Worm (Caenorhabditis elegans): ENCODE data around the gene snrp-40.1.

Gene snrp-40.1

ce11 chrX:11316750-11317149, 17.2 kb upstream of the snrp-40.1 start, which contains the start of gene nlp-57:
TSS of gene nlp-57 (plus strand) at chrX:11317050.
- TF ChIP-seq R02D3.7 (tag; optimal IDR thresholded peaks at IDR 0.05) (no peak), saeg-2 (GFP tag; IDR thresholded peaks at IDR 0.05) (no peak), pha-4 (GFP tag; IDR thresholded peaks at IDR 0.05) (no peak), pha-4 (tag; optimal IDR thresholded peaks at IDR 0.05) (no peak), nhr-6 (tag; optimal IDR thresholded peaks at IDR 0.05) (no peak), mdt-29 (GFP tag; IDR thresholded peaks at IDR 0.05) (no peak), ctbp-1 (GFP tag; IDR thresholded peaks at IDR 0.05) (no peak), fkh-10 (GFP tag; optimal IDR thresholded peaks at IDR 0.05) (no peak), pqm-1 (tag; optimal IDR thresholded peaks at IDR 0.05) (no peak), ztf-11 (tag; optimal IDR thresholded peaks at IDR 0.05) (no peak), D1046.2 (GFP tag; IDR thresholded peaks at IDR 0.05) (no peak)

ce11 chrX:11315392-11315791, 15.8 kb upstream of the snrp-40.1 start, which contains the start of gene F08G12.11:
TSS of gene F08G12.11 (minus strand) at chrX:11315572.
- TF ChIP-seq F49E8.2 (tag; optimal IDR thresholded peaks at IDR 0.05; ENCODE audit: borderline replicate concordance) (no peak), spr-3 (GFP tag; optimal IDR thresholded peaks at IDR 0.05) (no peak), unc-62 (GFP tag; optimal IDR thresholded peaks at IDR 0.05 in 1 of 2) (peak in 1 of 2 experiments; percentile 91), unc-62 (tag; optimal IDR thresholded peaks at IDR 0.05) (no peak)

ce11 chrX:11310285-11310838, 10.8 kb upstream of the snrp-40.1 start, which contains the start of gene F08G12.5:
TSS of gene F08G12.5 (minus strand) at chrX:11310285.
- TF ChIP-seq lin-13 (GFP tag; optimal IDR thresholded peaks at IDR 0.05) = no peak
- TF ChIP-seq hlh-30 (tag; optimal IDR thresholded peaks at IDR 0.05; ENCODE audit: insufficient read depth) = no peak
- TF ChIP-seq unc-62 (GFP tag; optimal IDR thresholded peaks at IDR 0.05 in 1 of 2) = peak in 1 of 2 experiments; percentile 75
- no peak for TF ChIP-seq unc-62 (tag; optimal IDR thresholded peaks at IDR 0.05)
- TF ChIP-seq nhr-28 (tag; optimal IDR thresholded peaks at IDR 0.05) = peak; percentile 74
- TF ChIP-seq hlh-11 (tag; optimal IDR thresholded peaks at IDR 0.05) = peak; percentile 49
- peak in 1 of 2 experiments; percentile 86 for TF ChIP-seq daf-16 (GFP tag; optimal IDR thresholded peaks at IDR 0.05)
- TF ChIP-seq daf-16 (tag; optimal IDR thresholded peaks at IDR 0.05) = peak; percentile 81

ce11 chrX:11307056-11307455, 7.5 kb upstream of the snrp-40.1 start, which contains the start of gene vhl-1:
TSS of gene vhl-1 (plus strand) at chrX:11307356.
- TF ChIP-seq snpc-4 (tag; optimal IDR thresholded peaks at IDR 0.05) (no peak), unc-130 (GFP tag; optimal IDR thresholded peaks at IDR 0.05) (no peak), daf-19 (GFP tag; conservative IDR thresholded peaks at IDR 0.05) (no peak), mes-2 (tag; optimal IDR thresholded peaks at IDR 0.05; ENCODE audit: poor library complexity, severe bottlenecking) (peak; percentile 54), mxl-2 (GFP tag; conservative IDR thresholded peaks at IDR 0.05) (no peak), Y48G9A.11 (GFP tag; IDR thresholded peaks at IDR 0.05) (no peak), dmd-8 (GFP tag; IDR thresholded peaks at IDR 0.05) (no peak), hlh-11 (tag; optimal IDR thresholded peaks at IDR 0.05) (no peak), egl-27 (tag; optimal IDR thresholded peaks at IDR 0.05) (no peak), php-3 (GFP tag; IDR thresholded peaks at IDR 0.05) (no peak), D1046.2 (GFP tag; IDR thresholded peaks at IDR 0.05) (no peak), Y105C5A.15 (GFP tag; IDR thresholded peaks at IDR 0.05) (no peak), hlh-30 (tag; optimal IDR thresholded peaks at IDR 0.05; ENCODE audit: insufficient read depth) (no peak), cey-2 (tag; optimal IDR thresholded peaks at IDR 0.05; ENCODE audit: borderline replicate concordance, insufficient read depth) (no peak), ceh-44 (GFP tag; IDR thresholded peaks at IDR 0.05) (no peak), hmg-1.1 (GFP tag; IDR thresholded peaks at IDR 0.05) (0 out of 2 replicates have a peak, but pooled peaks have one; percentile 11), zfp-2 (tag; optimal IDR thresholded peaks at IDR 0.05) (no peak)

Measured in whole organism, L4 larva.